Worm (Caenorhabditis elegans): ENCODE data around the gene myo-3.

myo-3 gene

DNA sequence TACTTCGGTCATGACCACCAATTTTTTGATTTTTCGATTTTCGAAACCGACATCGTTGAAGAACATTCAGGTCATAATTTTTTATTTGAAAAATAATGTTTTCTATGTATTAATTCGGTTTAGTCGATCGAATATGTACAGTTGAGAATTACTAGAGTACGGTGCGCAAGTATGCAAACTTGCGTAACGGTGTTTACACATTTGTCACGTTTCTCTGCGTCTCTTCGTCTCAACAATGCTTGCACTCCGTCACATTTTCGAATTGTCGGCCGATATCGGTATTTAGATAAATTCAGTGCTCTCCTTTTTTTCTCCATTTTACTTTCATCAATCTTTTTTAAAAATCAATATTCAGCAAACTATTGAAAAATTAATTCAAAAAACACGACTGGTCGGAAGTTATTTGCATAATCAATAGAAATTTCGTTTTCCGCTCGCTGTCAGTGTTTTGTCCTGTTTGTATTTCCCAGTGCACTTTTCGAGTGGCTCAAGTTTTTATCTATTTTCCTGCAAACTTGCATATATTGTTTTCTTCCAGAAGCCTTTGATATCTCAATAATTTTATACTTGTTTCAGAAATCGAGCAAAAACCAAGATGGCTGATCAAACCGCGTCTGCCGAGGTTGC, 43.1 kb downstream of the myo-3 start, which contains the start of gene dpy-30 (continued):
- TF ChIP-seq elt-3 (tag; optimal IDR thresholded peaks at IDR 0.05) (no peak), nhr-77 (tag; optimal IDR thresholded peaks at IDR 0.05) (no peak), nhr-12 (tag; optimal IDR thresholded peaks at IDR 0.05) (no peak), nhr-23 (tag; optimal IDR thresholded peaks at IDR 0.05) (peak; percentile 38), ztf-11 (tag; optimal IDR thresholded peaks at IDR 0.05) (no peak), nhr-43 (tag; optimal IDR thresholded peaks at IDR 0.05; ENCODE audit: poor library complexity, severe bottlenecking) (no peak), fkh-10 (GFP tag; optimal IDR thresholded peaks at IDR 0.05) (no peak), lin-39 (tag; optimal IDR thresholded peaks at IDR 0.05) (peak; percentile 50)

DNA sequence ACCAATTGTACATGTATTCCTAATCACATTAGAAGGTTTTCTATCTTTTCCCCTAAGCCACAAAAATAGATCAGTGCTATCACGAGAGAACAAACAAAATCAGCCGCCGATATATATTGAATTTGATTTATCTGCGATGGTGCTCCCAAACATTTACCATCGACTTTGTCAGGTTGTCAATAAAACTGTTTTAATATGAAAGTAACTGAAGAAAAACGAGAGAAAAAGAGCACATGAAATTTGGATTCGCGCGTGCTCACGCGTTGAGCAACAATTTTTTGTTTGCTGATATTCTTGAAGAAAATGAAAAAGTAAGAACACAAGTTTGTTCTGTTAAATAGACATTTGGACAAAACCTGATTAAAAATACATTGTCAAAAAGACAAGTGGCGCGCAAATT, 45.3 kb downstream of the myo-3 start:
- no peak for TF ChIP-seq snpc-4 (tag; optimal IDR thresholded peaks at IDR 0.05)
- TF ChIP-seq tbx-2 (tag; optimal IDR thresholded peaks at IDR 0.05): no peak
- TF ChIP-seq pha-4 (tag; optimal IDR thresholded peaks at IDR 0.05): peak; percentile 76
- no peak for TF ChIP-seq egl-27 (tag; optimal IDR thresholded peaks at IDR 0.05)

DNA sequence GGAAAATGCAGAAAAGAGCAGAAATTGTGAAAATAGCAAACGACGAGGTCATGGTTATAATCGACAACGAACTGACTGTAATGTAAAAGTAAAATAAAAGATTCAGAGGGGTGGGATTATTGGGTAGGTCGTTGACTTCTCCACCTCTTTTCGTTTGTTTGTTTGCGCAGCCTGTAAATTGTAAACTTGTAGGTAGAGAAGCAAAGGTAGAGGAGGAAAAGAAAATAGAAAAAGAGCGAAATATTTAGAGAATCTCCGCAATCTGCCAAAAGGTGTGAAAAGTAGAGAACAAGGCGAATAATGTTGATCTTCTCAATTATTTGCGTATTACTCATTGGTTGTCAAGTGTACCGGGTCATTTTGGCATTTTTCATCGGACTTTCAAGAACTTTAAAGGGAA, 46.8 kb downstream of the myo-3 start, which contains the start of gene ZK863.8:
ZK863.8 (minus strand) TSS at position 173 of the 400 bp plus-strand sequence.
- TF ChIP-seq pha-4 (tag; optimal IDR thresholded peaks at IDR 0.05) (peak; percentile 91), mml-1 (tag; optimal IDR thresholded peaks at IDR 0.05) (no peak)

DNA sequence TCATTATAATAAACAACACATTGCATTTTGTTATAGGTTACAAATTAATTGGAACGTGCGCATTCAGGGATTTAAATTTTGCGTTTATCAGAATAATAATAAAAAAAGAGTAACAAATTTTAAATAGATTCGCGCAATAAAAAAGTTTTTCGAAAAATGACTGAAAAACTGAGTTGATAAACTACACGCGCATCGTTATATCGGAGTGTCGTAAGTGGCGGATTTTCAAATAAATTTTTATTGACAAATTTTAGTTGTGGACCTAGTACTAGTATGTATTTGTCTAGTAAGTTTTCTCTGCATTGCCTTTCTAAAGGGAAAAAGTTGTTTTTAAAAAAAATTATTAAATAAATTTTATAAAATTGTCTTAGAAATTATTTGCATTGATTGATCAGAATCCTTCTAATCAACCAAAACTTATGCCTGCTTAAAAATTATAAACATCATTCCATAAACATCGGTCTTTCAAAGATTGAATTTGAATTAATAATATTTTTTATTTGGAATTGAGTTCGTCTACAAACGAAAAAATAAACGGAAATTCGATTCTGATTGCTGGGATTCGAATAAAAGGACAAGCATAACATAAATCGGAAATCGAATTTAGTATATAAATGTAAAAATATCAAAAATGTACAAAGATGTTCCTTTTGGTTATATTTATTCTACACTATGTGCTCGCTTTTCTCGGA, 49.7 kb downstream of the myo-3 start, which contains the start of gene srd-4:
srd-4 (plus strand) TSS at position 642 of the 692 bp plus-strand sequence.
- TF ChIP-seq ceh-28 (tag; optimal IDR thresholded peaks at IDR 0.05) (no peak), lin-15B (tag; optimal IDR thresholded peaks at IDR 0.05) (peak; percentile 4), nhr-23 (tag; optimal IDR thresholded peaks at IDR 0.05) (peak; percentile 0), fkh-2 (tag; optimal IDR thresholded peaks at IDR 0.05) (no peak), ceh-9 (tag; optimal IDR thresholded peaks at IDR 0.05) (no peak), sea-2 (GFP tag; optimal IDR thresholded peaks at IDR 0.05) (no peak), pqm-1 (tag; optimal IDR thresholded peaks at IDR 0.05) (no peak), ceh-16 (tag; optimal IDR thresholded peaks at IDR 0.05) (no peak), ztf-4 (tag; optimal IDR thresholded peaks at IDR 0.05) (no peak), fos-1 (tag; optimal IDR thresholded peaks at IDR 0.05) (no peak)

- TF ChIP-seq skn-1 (tag; optimal IDR thresholded peaks at IDR 0.05) (no peak), lin-39 (tag; optimal IDR thresholded peaks at IDR 0.05) (no peak), lin-15B (tag; optimal IDR thresholded peaks at IDR 0.05) (no peak), tbx-2 (tag; optimal IDR thresholded peaks at IDR 0.05) (no peak), lsy-12 (tag; optimal IDR thresholded peaks at IDR 0.05) (no peak), zag-1 (tag; optimal IDR thresholded peaks at IDR 0.05) (no peak), ceh-16 (tag; optimal IDR thresholded peaks at IDR 0.05) (no peak), jun-1 (tag; optimal IDR thresholded peaks at IDR 0.05) (no peak)
Measured at ce11 chrV:12183854-12184253, 50.3 kb downstream of the myo-3 start, which contains the start of gene usip-1. Gene usip-1 (minus strand): TSS chrV:12184194.

DNA sequence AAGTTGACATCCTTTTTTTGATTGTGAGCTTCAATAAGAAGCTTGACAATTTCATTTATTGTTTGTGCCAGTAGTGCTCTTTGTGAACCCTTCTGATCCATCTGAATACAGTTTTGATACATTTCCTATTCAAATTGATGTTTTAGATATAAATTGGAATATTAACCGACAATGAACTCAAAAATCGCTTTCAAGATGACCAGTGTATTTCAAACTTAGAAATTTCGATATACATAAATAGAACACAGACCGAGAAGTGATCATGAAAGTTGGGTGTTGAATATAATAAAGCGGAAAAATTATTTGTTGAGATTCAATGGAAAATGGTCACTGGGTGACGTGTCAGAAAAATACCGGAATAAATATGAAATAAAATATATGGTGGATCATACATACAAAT, 52.8 kb downstream of the myo-3 start, which contains the start of gene elpc-3:
elpc-3 (minus strand) TSS at position 101 of the 400 bp plus-strand sequence.
- TF ChIP-seq elt-3 (tag; optimal IDR thresholded peaks at IDR 0.05) (no peak), daf-12 (tag; optimal IDR thresholded peaks at IDR 0.05) (no peak), elt-1 (tag; optimal IDR thresholded peaks at IDR 0.05) (no peak), aly-2 (tag; optimal IDR thresholded peaks at IDR 0.05) (no peak), pqm-1 (tag; optimal IDR thresholded peaks at IDR 0.05) (no peak), nhr-76 (tag; optimal IDR thresholded peaks at IDR 0.05) (no peak), nhr-28 (tag; optimal IDR thresholded peaks at IDR 0.05) (no peak), unc-62 (GFP tag; optimal IDR thresholded peaks at IDR 0.05) (no peak), fos-1 (tag; optimal IDR thresholded peaks at IDR 0.05) (no peak), ceh-82 (tag; optimal IDR thresholded peaks at IDR 0.05) (no peak), hmg-11 (tag; optimal IDR thresholded peaks at IDR 0.05) (no peak)
